Fruit fly (Drosophila melanogaster) Kc167 (cell line): ENCODE results near the gene nop5.

Experiments
- h ChIP-seq: fragments of >200 bp; optimal IDR thresholded peaks from 3 replicates; lab custom pipeline; 2018; ENCODE audit warnings: missing external identifiers
- insv ChIP-seq: fragments of >200 bp; optimal IDR thresholded peaks from 3 replicates; lab custom pipeline; 2018; ENCODE audit warnings: missing external identifiers

DNA sequence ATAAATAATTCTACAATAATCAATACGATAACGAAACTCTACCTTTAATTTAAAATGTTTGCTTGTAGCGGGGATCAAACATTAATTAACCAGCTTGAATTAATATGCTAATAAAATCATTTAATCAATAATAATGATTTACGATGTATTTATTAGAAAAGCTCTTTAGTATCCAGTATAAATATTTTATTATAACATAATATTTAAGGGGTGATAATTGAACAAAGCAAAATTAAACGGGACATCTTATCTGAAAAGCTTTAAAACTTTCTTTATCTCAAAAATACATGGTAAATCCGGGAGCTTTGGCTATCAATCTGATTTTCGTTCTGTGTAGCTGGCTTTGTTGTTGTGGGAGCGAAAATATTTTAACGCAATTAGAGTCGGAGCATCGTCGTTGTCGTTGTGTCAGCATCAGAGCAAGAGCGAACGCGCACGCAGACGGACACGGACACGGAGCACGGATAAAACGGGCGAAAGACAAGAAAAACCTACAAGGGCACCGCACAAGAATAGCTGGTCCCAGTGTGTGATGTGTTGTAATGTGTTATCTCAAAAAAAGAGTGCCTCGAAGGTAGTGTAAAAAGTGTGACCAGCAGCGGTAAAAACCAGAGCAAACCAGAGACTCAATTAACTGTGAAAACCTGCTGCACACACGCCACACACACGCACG is 43.9 kb downstream of the nop5 start, which contains the start of gene Nlg2:
- TF ChIP-seq h (lab: Kevin White, UChicago) (no peak), insv (lab: Kevin White, UChicago) (no peak)
